Fruit fly (Drosophila melanogaster) whole organism, embryonic: ENCODE results near the gene mRpS35.

Experiments
- ATbp ChIP-seq: fragments of 200-800 bp; sonication (Bioruptor generic); optimal IDR thresholded peaks from 2 replicates; lab custom pipeline; 2017; ENCODE audit warnings: missing biosample characterization, mild to moderate bottlenecking, missing genetic modification characterization, missing genetic modification reagents
- Blimp-1 ChIP-seq: fragments of 200-800 bp; sonication (Bioruptor generic); optimal IDR thresholded peaks from 3 replicates; lab custom pipeline; 2018; ENCODE audit warnings: missing biosample characterization, missing genetic modification characterization, mild to moderate bottlenecking, moderate library complexity, missing genetic modification reagents
- CG10431 ChIP-seq: fragments of 200-800 bp; sonication (Bioruptor generic); optimal IDR thresholded peaks from 3 replicates; lab custom pipeline; 2018; ENCODE audit warnings: missing biosample characterization, mild to moderate bottlenecking, missing genetic modification characterization
- CG1233 ChIP-seq: fragments of 200-800 bp; sonication (Bioruptor generic); optimal IDR thresholded peaks from 4 replicates; lab custom pipeline; 2018; ENCODE audit warnings: missing biosample characterization, mild to moderate bottlenecking, missing genetic modification characterization
- CG12769 ChIP-seq: fragments of 200-800 bp; sonication (Bioruptor generic); optimal IDR thresholded peaks from 2 replicates; lab custom pipeline; 2019; ENCODE audit warnings: missing biosample characterization, mild to moderate bottlenecking, missing genetic modification characterization, moderate library complexity
- CG13775 ChIP-seq: fragments of 200-800 bp; sonication (Bioruptor generic); optimal IDR thresholded peaks from 3 replicates; lab custom pipeline; 2017; ENCODE audit warnings: missing biosample characterization, mild to moderate bottlenecking, missing genetic modification characterization
- CG15601 ChIP-seq: fragments of 200-800 bp; sonication (Bioruptor generic); optimal IDR thresholded peaks from 3 replicates; lab custom pipeline; 2019; ENCODE audit warnings: missing biosample characterization, mild to moderate bottlenecking, missing genetic modification characterization, moderate library complexity
- CG15696 ChIP-seq: fragments of 200-800 bp; sonication (Bioruptor generic); optimal IDR thresholded peaks from 2 replicates; lab custom pipeline; 2019; ENCODE audit warnings: missing biosample characterization, mild to moderate bottlenecking, missing genetic modification characterization, moderate library complexity
- CG17328 ChIP-seq: fragments of 200-800 bp; sonication (Bioruptor generic); IDR thresholded peaks from 2 replicates; pipeline ENCODE4 v1.3.6; 2022; ENCODE audit warnings: missing biosample characterization, missing genetic modification characterization
- CG17385 ChIP-seq: fragments of 200-800 bp; sonication (Bioruptor generic); optimal IDR thresholded peaks from 3 replicates; lab custom pipeline; 2018; ENCODE audit warnings: missing biosample characterization, mild to moderate bottlenecking, missing genetic modification characterization
- CG17568 ChIP-seq: fragments of 200-800 bp; sonication (Bioruptor generic); optimal IDR thresholded peaks from 2 replicates; lab custom pipeline; 2018; ENCODE audit warnings: missing biosample characterization, mild to moderate bottlenecking, missing genetic modification characterization, moderate library complexity
- CG18764 ChIP-seq: fragments of 200-800 bp; sonication (Bioruptor generic); optimal IDR thresholded peaks from 3 replicates; lab custom pipeline; 2016; ENCODE audit warnings: missing biosample characterization, missing genetic modification characterization
- CG3281 ChIP-seq: fragments of 200-800 bp; sonication (Bioruptor generic); optimal IDR thresholded peaks from 3 replicates; lab custom pipeline; 2017; ENCODE audit warnings: missing biosample characterization, mild to moderate bottlenecking, missing genetic modification characterization
- CG34422 ChIP-seq: fragments of 200-800 bp; sonication (Bioruptor generic); IDR thresholded peaks from 3 replicates; pipeline ENCODE4 v1.3.6; 2022; ENCODE audit warnings: missing biosample characterization, missing genetic modification characterization
- CG6683 ChIP-seq: fragments of 200-800 bp; sonication (Bioruptor generic); optimal IDR thresholded peaks from 2 replicates; lab custom pipeline; 2017; ENCODE audit warnings: missing biosample characterization, mild to moderate bottlenecking, missing genetic modification characterization, missing genetic modification reagents
- CG6791 ChIP-seq: fragments of 200-800 bp; sonication (Bioruptor generic); IDR thresholded peaks from 3 replicates; pipeline ENCODE4 v1.3.6; 2022; ENCODE audit warnings: missing biosample characterization, missing genetic modification characterization; ENCODE audit not compliant: partially characterized antibody
- CG7556 ChIP-seq: fragments of 200-800 bp; sonication (Bioruptor generic); optimal IDR thresholded peaks from 2 replicates; lab custom pipeline; 2017; ENCODE audit warnings: missing biosample characterization, mild to moderate bottlenecking, missing genetic modification characterization
- CG8089 ChIP-seq: fragments of 200-800 bp; sonication (Bioruptor generic); optimal IDR thresholded peaks from 3 replicates; lab custom pipeline; 2016; ENCODE audit warnings: missing biosample characterization, missing genetic modification characterization
- CG9437 ChIP-seq: fragments of 200-800 bp; sonication (Bioruptor generic); optimal IDR thresholded peaks from 2 replicates; lab custom pipeline; 2018; ENCODE audit warnings: missing biosample characterization, mild to moderate bottlenecking, missing genetic modification characterization
- CG9609 ChIP-seq: fragments of 200-800 bp; sonication (Bioruptor generic); optimal IDR thresholded peaks from 3 replicates; lab custom pipeline; 2016; ENCODE audit warnings: missing biosample characterization, missing genetic modification characterization
- Fer1 ChIP-seq: fragments of 200-800 bp; sonication (Bioruptor generic); optimal IDR thresholded peaks from 2 replicates; lab custom pipeline; 2017; ENCODE audit warnings: missing biosample characterization, mild to moderate bottlenecking, missing genetic modification characterization
- Hr51 ChIP-seq, 2 experiments: fragments of 200-800 bp; sonication (Bioruptor generic); optimal IDR thresholded peaks; 2 replicates in 1 of 2; 3 replicates in 1 of 2; lab custom pipeline; 2016 to 2018; ENCODE audit warnings: missing biosample characterization in 2 of 2, missing genetic modification characterization in 2 of 2, mild to moderate bottlenecking in 1 of 2, moderate library complexity in 1 of 2
- Lpt ChIP-seq: fragments of >200 bp; optimal IDR thresholded peaks from 2 replicates; lab custom pipeline; 2018; ENCODE audit warnings: missing biosample characterization, missing genetic modification characterization
- Max ChIP-seq: fragments of 200-800 bp; sonication (Bioruptor generic); optimal IDR thresholded peaks from 2 replicates; lab custom pipeline; 2016; ENCODE audit warnings: missing biosample characterization, mild to moderate bottlenecking, missing genetic modification characterization
- Med ChIP-seq: fragments of 200-800 bp; sonication (Bioruptor generic); peaks from one replicate; lab custom pipeline; 2016; ENCODE audit warnings: missing biosample characterization, missing genetic modification characterization, mild to moderate bottlenecking, inconsistent platforms, moderate library complexity
- Mrtf ChIP-seq: fragments of 200-800 bp; sonication (Bioruptor generic); IDR thresholded peaks from 3 replicates; pipeline ENCODE4 v1.3.6; 2022; ENCODE audit warnings: missing biosample characterization, missing genetic modification characterization
- Rfx ChIP-seq: fragments of 200-800 bp; sonication (Bioruptor generic); IDR thresholded peaks from 2 replicates; pipeline ENCODE4 v1.3.6; 2022; ENCODE audit warnings: missing biosample characterization, missing genetic modification characterization
- Xbp1 ChIP-seq: fragments of 200-800 bp; sonication (Bioruptor generic); optimal IDR thresholded peaks from 3 replicates; lab custom pipeline; 2016; ENCODE audit warnings: missing biosample characterization, mild to moderate bottlenecking, missing genetic modification characterization
- abd-A ChIP-seq: fragments of 200-800 bp; sonication (Bioruptor generic); optimal IDR thresholded peaks from 3 replicates; lab custom pipeline; 2019; ENCODE audit warnings: missing biosample characterization, mild to moderate bottlenecking, missing genetic modification characterization, moderate library complexity
- crc ChIP-seq: fragments of 200-800 bp; sonication (Bioruptor generic); optimal IDR thresholded peaks from 2 replicates; lab custom pipeline; 2016; ENCODE audit warnings: missing biosample characterization, missing genetic modification characterization
- dpn ChIP-seq, 2 experiments: fragments of 200-800 bp; sonication (Bioruptor generic); optimal IDR thresholded peaks; 3 replicates each; lab custom pipeline; 2016; ENCODE audit warnings: missing biosample characterization in 2 of 2, missing genetic modification characterization in 2 of 2
- exex ChIP-seq: fragments of 200-800 bp; sonication (Bioruptor generic); optimal IDR thresholded peaks from 4 replicates; lab custom pipeline; 2018; ENCODE audit warnings: missing biosample characterization, mild to moderate bottlenecking, missing genetic modification characterization, moderate library complexity
- gce ChIP-seq: fragments of 200-800 bp; sonication (Bioruptor generic); IDR thresholded peaks from 3 replicates; pipeline ENCODE4 v1.3.6; 2022; ENCODE audit warnings: missing biosample characterization, missing genetic modification characterization
- gem ChIP-seq: fragments of 200-800 bp; sonication (Bioruptor generic); optimal IDR thresholded peaks from 2 replicates; lab custom pipeline; 2019; ENCODE audit warnings: missing biosample characterization, mild to moderate bottlenecking, missing genetic modification characterization, moderate library complexity
- grau ChIP-seq: fragments of 200-800 bp; optimal IDR thresholded peaks from 3 replicates; lab custom pipeline; 2019; ENCODE audit warnings: missing biosample characterization, mild to moderate bottlenecking, missing genetic modification characterization, moderate library complexity
- lab ChIP-seq: fragments of 200-800 bp; sonication (Bioruptor generic); optimal IDR thresholded peaks from 3 replicates; lab custom pipeline; 2017; ENCODE audit warnings: missing biosample characterization, missing genetic modification characterization, mild to moderate bottlenecking, moderate library complexity, missing genetic modification reagents
- mirr ChIP-seq: fragments of 200-800 bp; sonication (Bioruptor generic); optimal IDR thresholded peaks from 3 replicates; lab custom pipeline; 2018; ENCODE audit warnings: missing biosample characterization, mild to moderate bottlenecking, missing genetic modification characterization
- nerfin-1 ChIP-seq: fragments of 200-800 bp; sonication (Bioruptor generic); optimal IDR thresholded peaks from 3 replicates; lab custom pipeline; 2019; ENCODE audit warnings: missing biosample characterization, mild to moderate bottlenecking, missing genetic modification characterization, moderate library complexity
- nmo ChIP-seq: fragments of 200-800 bp; sonication (Bioruptor generic); optimal IDR thresholded peaks from 2 replicates; lab custom pipeline; 2018; ENCODE audit warnings: missing biosample characterization, mild to moderate bottlenecking, missing genetic modification characterization, moderate library complexity
- row ChIP-seq: fragments of 200-800 bp; sonication (Bioruptor generic); IDR thresholded peaks from 3 replicates; pipeline ENCODE4 v1.3.6; 2022; ENCODE audit warnings: missing biosample characterization, missing genetic modification characterization
- run ChIP-seq: fragments of 200-800 bp; sonication (Bioruptor generic); optimal IDR thresholded peaks from 3 replicates; lab custom pipeline; 2018; ENCODE audit warnings: missing biosample characterization, mild to moderate bottlenecking, missing genetic modification characterization
- salm ChIP-seq: fragments of 200-800 bp; sonication (Bioruptor generic); optimal IDR thresholded peaks from 2 replicates; lab custom pipeline; 2018; ENCODE audit warnings: missing biosample characterization, mild to moderate bottlenecking, missing genetic modification characterization
- sr ChIP-seq: fragments of 200-800 bp; sonication (Bioruptor generic); IDR thresholded peaks from 3 replicates; pipeline ENCODE4 v1.3.6; 2022; ENCODE audit warnings: missing biosample characterization, missing genetic modification characterization
- tgo ChIP-seq: fragments of 200-800 bp; sonication (Bioruptor generic); IDR thresholded peaks from 3 replicates; pipeline ENCODE4 v1.3.6; 2022; ENCODE audit warnings: missing biosample characterization, missing genetic modification characterization
- unpg ChIP-seq: fragments of 200-800 bp; sonication (Bioruptor generic); optimal IDR thresholded peaks from 3 replicates; lab custom pipeline; 2018; ENCODE audit warnings: missing biosample characterization, mild to moderate bottlenecking, missing genetic modification characterization, moderate library complexity
- wek ChIP-seq: fragments of 200-800 bp; sonication (Bioruptor generic); optimal IDR thresholded peaks from 3 replicates; lab custom pipeline; 2018; ENCODE audit warnings: missing biosample characterization, mild to moderate bottlenecking, missing genetic modification characterization, moderate library complexity

Gene mRpS35

dm6 chr3L:2733208-2733607 is 47.5 kb upstream of the mRpS35 start (continued):
- TF ChIP-seq abd-A (tag; lab: Kevin White, UChicago) (no peak), CG1233 (GFP tag; lab: Kevin White, UChicago) (no peak), gem (tag; lab: Kevin White, UChicago) (peak; percentile 82), CG13775 (GFP tag; lab: Kevin White, UChicago) (peak; percentile 50), CG15696 (tag; lab: Kevin White, UChicago) (no peak), CG18764 (GFP tag; lab: Kevin White, UChicago) (peak; percentile 33), run (tag; lab: Kevin White, UChicago) (no peak), Lpt (GFP tag; lab: Kevin White, UChicago) (no peak), grau (tag; lab: Kevin White, UChicago) (peak; percentile 74), CG8089 (peak; percentile 36), CG9609 (peak; percentile 70)
- TF ChIP-seq, all 482 proteins: peak for 294

- TF ChIP-seq exex (tag; lab: Kevin White, UChicago): peak; percentile 81
- peak; percentile 41 for TF ChIP-seq mirr (GFP tag; lab: Kevin White, UChicago)
- 0 out of 3 replicates have a peak, but pooled peaks have one; percentile 25 for TF ChIP-seq row
- peak; percentile 12 for TF ChIP-seq wek (GFP tag; lab: Kevin White, UChicago)
- peak; percentile 10 for TF ChIP-seq Fer1
- peak; percentile 12 for TF ChIP-seq unpg (GFP tag; lab: Kevin White, UChicago)
- 0 out of 3 replicates have a peak, but pooled peaks have one; percentile 41 for TF ChIP-seq gce (GFP tag; lab: Robert Waterston, UW)
- peak in 1 of 2 experiments; percentile 18 for TF ChIP-seq Hr51 (GFP tag; optimal IDR thresholded peaks at IDR 0.05; lab: Kevin White, UChicago)
- TF ChIP-seq Blimp-1 (GFP tag; lab: Kevin White, UChicago): peak; percentile 46
- no peak for TF ChIP-seq CG17385
- TF ChIP-seq tgo (GFP tag; lab: Robert Waterston, UW): 0 out of 3 replicates have a peak, but pooled peaks have one; percentile 21
- peak; percentile 24 for TF ChIP-seq CG10431 (GFP tag; lab: Kevin White, UChicago)
- no peak for TF ChIP-seq salm (tag; lab: Kevin White, UChicago)
- TF ChIP-seq crc (GFP tag; lab: Kevin White, UChicago): peak; percentile 12
- peak; percentile 16 for TF ChIP-seq nerfin-1
- peak; percentile 14; the same call in 1 of the 3 replicates for TF ChIP-seq CG34422 (GFP tag; lab: Robert Waterston, UW)
- peak; percentile 2 for TF ChIP-seq ATbp (GFP tag; lab: Kevin White, UChicago)
- no peak for TF ChIP-seq Max (GFP tag; lab: Kevin White, UChicago)
- TF ChIP-seq lab (GFP tag; lab: Kevin White, UChicago): peak; percentile 40
- peak; percentile 42 for TF ChIP-seq CG12769 (tag; lab: Kevin White, UChicago)
- TF ChIP-seq Med (GFP tag; lab: Kevin White, UChicago): peak; percentile 53
- 0 out of 3 replicates have a peak, but pooled peaks have one; percentile 42 for TF ChIP-seq Mrtf
- no peak for TF ChIP-seq CG7556
- peak; percentile 21 for TF ChIP-seq nmo (GFP tag; lab: Kevin White, UChicago)
- no peak for TF ChIP-seq CG9437 (GFP tag; lab: Kevin White, UChicago)
- TF ChIP-seq CG15601 (tag; lab: Kevin White, UChicago): peak; percentile 61
- peak; percentile 19 for TF ChIP-seq Xbp1 (GFP tag; lab: Kevin White, UChicago)
- 0 out of 2 replicates have a peak, but pooled peaks have one; percentile 6 for TF ChIP-seq CG17328 (GFP tag; lab: Robert Waterston, UW)
- peak; percentile 49; the same call in 1 of the 3 replicates for TF ChIP-seq sr (GFP tag; lab: Robert Waterston, UW)
- peak; percentile 11 for TF ChIP-seq CG3281 (GFP tag; lab: Kevin White, UChicago)
- peak; percentile 7 for TF ChIP-seq CG17568 (GFP tag; lab: Kevin White, UChicago)
- peak in 1 of 2 experiments; percentile 6 for TF ChIP-seq dpn (GFP tag; optimal IDR thresholded peaks at IDR 0.05; lab: Kevin White, UChicago)
- peak; percentile 3 for TF ChIP-seq CG6683 (GFP tag; lab: Kevin White, UChicago)
- TF ChIP-seq CG6791 (GFP tag; lab: Robert Waterston, UW): no peak
- peak; percentile 10; the same call in 1 of the 2 replicates for TF ChIP-seq Rfx (GFP tag; lab: Robert Waterston, UW)
These were observed 46.1 kb upstream of the mRpS35 start for dm6 chr3L:2734363-2735160.
